Worm (Caenorhabditis elegans) whole organism, young adult: ENCODE measurements around the gene zipt-2.1.

ENCODE experiments used
- B0261.1 ChIP-seq: sonication (generic microtip); optimal IDR thresholded peaks from 2 replicates; lab custom pipeline; 2016; ENCODE audit warnings: mild to moderate bottlenecking, missing genetic modification characterization, moderate library complexity, missing compliant biosample characterization
- F39B2.1 ChIP-seq: fragments of 200-800 bp; sonication (Bioruptor generic); IDR thresholded peaks from 2 replicates; pipeline ENCODE4 v1.3.6; 2022; ENCODE audit warnings: missing genetic modification reagents, missing genetic modification characterization, missing compliant biosample characterization
- F49E8.2 ChIP-seq: sonication (generic microtip); optimal IDR thresholded peaks from 3 replicates; lab custom pipeline; 2017; ENCODE audit warnings: missing genetic modification characterization, mild to moderate bottlenecking, missing compliant biosample characterization, antibody characterized with exemption, moderate library complexity; ENCODE audit not compliant: insufficient read depth

DNA sequence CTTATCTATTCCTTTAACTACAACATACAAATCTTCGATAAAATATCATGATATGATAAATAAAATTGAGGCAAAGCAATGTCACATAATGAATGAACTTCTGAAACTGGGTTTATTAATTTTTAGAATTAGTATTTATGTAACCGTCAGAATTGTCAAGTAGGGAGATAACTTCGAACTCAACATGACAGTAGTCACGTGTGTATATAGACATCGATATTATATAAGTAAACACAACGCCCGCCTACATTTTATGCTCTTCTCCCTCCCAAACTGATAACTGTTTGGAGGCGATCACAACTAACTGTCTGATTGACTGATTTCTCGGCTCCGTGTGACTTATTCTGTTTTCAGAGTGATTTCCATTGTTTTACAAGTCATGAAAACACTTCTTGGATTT is 38.1 kb upstream of the zipt-2.1 start, which contains the start of gene ugt-54:
- TF ChIP-seq F49E8.2 (tag; lab: Kevin White, UChicago) (no peak), B0261.1 (tag; lab: Kevin White, UChicago) (no peak), F39B2.1 (no peak)
